Fruit fly (Drosophila melanogaster) whole organism, embryonic: ENCODE results near the gene CG9992.

Experiments
- CG33213 ChIP-seq: fragments of 200-800 bp; sonication (Bioruptor generic); optimal IDR thresholded peaks from 3 replicates; lab custom pipeline; 2016; ENCODE audit warnings: missing biosample characterization, missing genetic modification characterization
- D19B ChIP-seq: fragments of 200-800 bp; sonication (Bioruptor generic); optimal IDR thresholded peaks from 2 replicates; lab custom pipeline; 2017; ENCODE audit warnings: missing biosample characterization, mild to moderate bottlenecking, missing genetic modification characterization
- Hr39 ChIP-seq: fragments of >200 bp; optimal IDR thresholded peaks from 2 replicates; lab custom pipeline; 2017
- Tbp ChIP-seq: fragments of >200 bp; optimal IDR thresholded peaks from 2 replicates; lab custom pipeline; 2018; ENCODE audit warnings: missing biosample characterization, missing genetic modification characterization
- lbe ChIP-seq: fragments of 200-800 bp; sonication (Bioruptor generic); optimal IDR thresholded peaks from 2 replicates; lab custom pipeline; 2016; ENCODE audit warnings: missing biosample characterization, mild to moderate bottlenecking, missing genetic modification characterization
- pho ChIP-seq: fragments of 200-800 bp; sonication (Bioruptor generic); optimal IDR thresholded peaks from 2 replicates; lab custom pipeline; 2016; ENCODE audit warnings: missing biosample characterization, missing genetic modification characterization
- pnt ChIP-seq: fragments of 200-800 bp; sonication (Bioruptor generic); optimal IDR thresholded peaks from 3 replicates; lab custom pipeline; 2016; ENCODE audit warnings: missing biosample characterization, missing genetic modification characterization
- rib ChIP-seq: fragments of 200-800 bp; sonication (Bioruptor generic); IDR thresholded peaks from 2 replicates; pipeline ENCODE4 v1.3.6; 2022; ENCODE audit warnings: missing biosample characterization, missing genetic modification characterization
- sima ChIP-seq: fragments of 200-800 bp; sonication (Bioruptor generic); optimal IDR thresholded peaks from 2 replicates; lab custom pipeline; 2016; ENCODE audit warnings: missing biosample characterization, missing genetic modification characterization
- vfl ChIP-seq: fragments of 200-800 bp; sonication (Bioruptor generic); optimal IDR thresholded peaks from 2 replicates; lab custom pipeline; 2016; ENCODE audit warnings: missing biosample characterization, missing genetic modification characterization

DNA sequence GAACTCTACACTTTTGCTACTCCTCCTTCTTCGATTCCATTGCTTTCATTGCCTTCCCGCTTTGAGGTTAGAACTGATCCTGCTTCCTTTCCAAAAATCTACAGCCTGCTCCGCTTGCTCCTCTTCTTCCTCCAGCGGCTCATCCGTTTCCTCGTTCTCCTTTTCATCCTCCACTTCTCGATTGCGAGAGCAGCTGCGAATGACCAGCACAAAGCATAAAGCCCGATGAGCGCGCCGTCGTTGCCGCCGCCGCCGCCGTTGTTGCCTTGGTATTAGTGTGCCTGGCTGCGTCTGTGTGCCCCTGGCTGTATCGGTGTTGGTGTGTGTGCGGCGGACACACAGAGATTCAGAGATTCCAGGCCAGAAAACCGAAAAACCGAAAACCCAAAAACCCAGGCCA, 39.6 kb upstream of the CG9992 start:
- TF ChIP-seq pho (no peak), sima (no peak), vfl (GFP tag; lab: Kevin White, UChicago) (no peak), Hr39 (no peak), lbe (GFP tag; lab: Kevin White, UChicago) (no peak), CG33213 (GFP tag; lab: Kevin White, UChicago) (no peak), pnt (GFP tag; lab: Kevin White, UChicago) (no peak), Tbp (no peak), rib (GFP tag; lab: Robert Waterston, UW) (no peak), D19B (GFP tag; lab: Kevin White, UChicago) (no peak)
